Worm (Caenorhabditis elegans) whole organism, L3 larva: ENCODE data around the gene mrps-23.

Experiments
- aly-2 ChIP-seq: fragments of 150-350 bp; optimal IDR thresholded peaks from 2 replicates; lab custom pipeline; 2014; ENCODE audit warnings: missing biosample characterization, missing genetic modification characterization
- fkh-2 ChIP-seq: fragments of 150-350 bp; optimal IDR thresholded peaks from 2 replicates; lab custom pipeline; 2014; ENCODE audit warnings: missing biosample characterization, missing genetic modification reagents, missing genetic modification characterization
- mdl-1 ChIP-seq: fragments of 150-350 bp; optimal IDR thresholded peaks from 2 replicates; lab custom pipeline; 2014; ENCODE audit warnings: missing biosample characterization, missing genetic modification characterization
- nhr-28 ChIP-seq: fragments of 150-350 bp; optimal IDR thresholded peaks from 2 replicates; lab custom pipeline; 2014; ENCODE audit warnings: missing biosample characterization, missing genetic modification characterization
- nhr-67 ChIP-seq: fragments of 150-350 bp; optimal IDR thresholded peaks from 2 replicates; lab custom pipeline; 2014; ENCODE audit warnings: missing biosample characterization, missing genetic modification characterization
- pqm-1 ChIP-seq: fragments of 150-350 bp; optimal IDR thresholded peaks from 2 replicates; lab custom pipeline; 2017; ENCODE audit warnings: missing biosample characterization, missing genetic modification characterization, inconsistent platforms
- skn-1 ChIP-seq: fragments of 150-350 bp; optimal IDR thresholded peaks from 2 replicates; lab custom pipeline; 2014; ENCODE audit warnings: missing biosample characterization, missing genetic modification characterization
- snpc-4 ChIP-seq: fragments of 150-350 bp; optimal IDR thresholded peaks from 2 replicates; lab custom pipeline; 2014; ENCODE audit warnings: missing biosample characterization, missing genetic modification characterization
- unc-62 ChIP-seq: fragments of 150-350 bp; sonication (generic microtip); optimal IDR thresholded peaks from 4 replicates; lab custom pipeline; 2014; ENCODE audit warnings: missing biosample characterization, missing genetic modification reagents, missing genetic modification characterization
- ztf-11 ChIP-seq: fragments of 150-350 bp; optimal IDR thresholded peaks from 2 replicates; lab custom pipeline; 2014; ENCODE audit warnings: missing biosample characterization, missing genetic modification characterization

DNA sequence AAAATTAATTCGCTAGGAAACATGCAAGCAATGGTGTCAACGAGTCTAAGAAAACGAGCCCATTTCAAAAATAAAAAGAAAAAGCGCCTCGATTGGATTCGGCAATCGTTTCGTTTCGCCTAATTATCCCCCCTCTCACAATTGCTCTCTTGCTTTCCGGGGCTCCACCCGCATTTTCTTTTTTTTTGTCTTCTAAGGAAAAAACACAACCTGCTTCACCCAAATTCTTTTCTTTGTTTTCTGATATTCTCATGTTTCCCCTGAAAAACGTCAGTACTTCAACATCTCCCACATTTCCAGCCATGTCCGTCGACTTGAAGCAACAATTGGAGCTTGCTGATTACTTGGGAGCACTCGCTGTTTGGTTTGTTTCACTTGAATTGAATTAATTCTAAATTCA lies 35.0 kb downstream of the mrps-23 start, which contains the start of gene nlp-36:
- TF ChIP-seq snpc-4 (tag; lab: Kevin White, UChicago) = no peak
- TF ChIP-seq nhr-67 (tag; lab: Kevin White, UChicago) = no peak
- no peak for TF ChIP-seq aly-2 (tag; lab: Kevin White, UChicago)
- no peak for TF ChIP-seq pqm-1 (tag; lab: Kevin White, UChicago)
- TF ChIP-seq mdl-1 (tag; lab: Kevin White, UChicago) = no peak
- TF ChIP-seq ztf-11 (tag; lab: Kevin White, UChicago) = no peak
- no peak for TF ChIP-seq fkh-2 (tag; lab: Kevin White, UChicago)
- no peak for TF ChIP-seq nhr-28 (tag; lab: Kevin White, UChicago)
- no peak for TF ChIP-seq unc-62
- no peak for TF ChIP-seq skn-1 (tag; lab: Kevin White, UChicago)
